Fruit fly (Drosophila melanogaster): Measurements from ENCODE around the gene CG5412.

DNA sequence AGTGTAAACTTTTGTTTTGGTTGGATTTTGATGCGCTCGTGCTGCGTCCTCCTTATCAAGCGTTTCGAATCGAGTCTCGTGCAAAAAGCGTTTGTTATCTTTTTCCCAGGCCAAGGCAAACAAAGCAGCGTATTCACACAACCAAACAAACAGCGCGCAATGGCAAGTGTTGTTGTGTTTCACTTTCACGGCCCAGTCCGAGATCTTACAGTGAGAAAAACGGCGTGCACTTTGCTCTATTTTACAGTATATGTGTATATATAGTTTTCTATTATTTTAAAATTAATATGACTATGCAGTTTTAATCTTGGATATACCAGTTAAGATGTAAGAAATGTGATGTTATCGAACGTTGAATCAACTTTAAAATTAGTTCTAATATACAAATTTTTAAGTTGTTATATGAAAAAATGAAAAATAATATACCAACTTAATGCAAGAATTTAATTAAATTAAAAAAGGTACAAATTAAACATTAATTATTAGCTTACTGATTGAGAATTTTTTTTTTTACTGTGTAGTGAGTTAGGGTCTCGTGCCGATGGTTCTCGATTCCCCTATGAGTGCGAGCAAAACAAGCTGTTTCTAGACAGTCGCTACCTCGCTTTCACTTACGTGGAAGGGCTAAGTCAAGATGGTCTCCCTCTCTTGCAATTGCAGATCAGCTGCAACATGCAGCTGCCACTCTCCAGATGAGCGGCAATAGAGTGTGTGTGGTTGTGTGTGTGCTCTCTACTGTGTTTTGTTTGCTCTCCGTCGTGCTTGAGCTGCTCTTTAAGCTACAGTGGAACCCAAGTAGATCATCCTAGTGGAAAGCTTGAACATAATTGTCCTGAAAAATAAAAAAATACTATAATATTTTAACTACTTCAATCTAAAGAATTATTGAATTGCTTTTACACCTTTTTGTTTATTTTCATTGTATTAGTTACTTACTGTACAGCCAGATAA is 17.6 kb downstream of the CG5412 start:
- no peak for TF ChIP-seq CG8478 (optimal IDR thresholded peaks at IDR 0.05)
- TF ChIP-seq CTCF (optimal IDR thresholded peaks at IDR 0.05), result no peak

Data from S2 (cell line).